Worm (Caenorhabditis elegans): ENCODE measurements around the gene nhr-84.
"Not testable (repeated sequence)": the region's sequence is repeated elsewhere in the genome, so short reads cannot be mapped to it uniquely, and the experiment has no call there.

The nhr-84 gene

ce11 chrV:15879508-15879907 lies at the start of gene nhr-84:
TSS of gene nhr-84 (minus strand) at chrV:15879608.
- TF ChIP-seq unc-62 (GFP tag; optimal IDR thresholded peaks at IDR 0.05) = no peak

- no peak for TF ChIP-seq unc-62 (GFP tag; optimal IDR thresholded peaks at IDR 0.05)
Observed at ce11 chrV:15928325-15928724, 48.9 kb upstream of the nhr-84 start, which contains the start of gene pzf-1. TSS of gene pzf-1 (minus strand) at chrV:15928425.

ce11 chrV:15924307-15924706 lies 44.9 kb upstream of the nhr-84 start, which contains the start of gene nhr-108:
TSS of gene nhr-108 (minus strand) at chrV:15924472.
- TF ChIP-seq unc-62 (GFP tag; optimal IDR thresholded peaks at IDR 0.05) = no peak

- no peak for TF ChIP-seq unc-62 (GFP tag; optimal IDR thresholded peaks at IDR 0.05)
Observed at ce11 chrV:15922979-15923378, 43.6 kb upstream of the nhr-84 start, which contains the start of gene F35E8.13. TSS of gene F35E8.13 (plus strand) at chrV:15923279.

ce11 chrV:15921102-15921501 lies 41.7 kb upstream of the nhr-84 start, which contains the start of gene cdr-1:
TSS of gene cdr-1 (plus strand) at chrV:15921309.
- no peak for TF ChIP-seq unc-62 (GFP tag; optimal IDR thresholded peaks at IDR 0.05)

ce11 chrV:15920273-15920672 lies 40.9 kb upstream of the nhr-84 start, which contains the start of gene F35E8.10:
TSS of gene F35E8.10 (minus strand) at chrV:15920373.
- no peak for TF ChIP-seq unc-62 (GFP tag; optimal IDR thresholded peaks at IDR 0.05)

ce11 chrV:15917458-15917857 lies 38.0 kb upstream of the nhr-84 start, which contains the start of gene F35E8.9:
TSS of gene F35E8.9 (minus strand) at chrV:15917558.
- TF ChIP-seq unc-62 (GFP tag; optimal IDR thresholded peaks at IDR 0.05) = no peak

ce11 chrV:15915919-15916318 lies 36.5 kb upstream of the nhr-84 start, which contains the start of gene gst-38:
TSS of gene gst-38 (minus strand) at chrV:15916070.
- TF ChIP-seq unc-62 (GFP tag; optimal IDR thresholded peaks at IDR 0.05) = no peak

- no peak for TF ChIP-seq unc-62 (GFP tag; optimal IDR thresholded peaks at IDR 0.05)
Observed at ce11 chrV:15915307-15915706, 35.9 kb upstream of the nhr-84 start.

ce11 chrV:15914774-15915173 lies 35.4 kb upstream of the nhr-84 start:
- no peak for TF ChIP-seq unc-62 (GFP tag; optimal IDR thresholded peaks at IDR 0.05)

- TF ChIP-seq unc-62 (GFP tag; optimal IDR thresholded peaks at IDR 0.05) = no peak
Observed at ce11 chrV:15913714-15914113, 34.3 kb upstream of the nhr-84 start, which contains the start of gene F35E8.7. TSS of gene F35E8.7 (plus strand) at chrV:15914014.

- TF ChIP-seq unc-62 (GFP tag; optimal IDR thresholded peaks at IDR 0.05) = no peak
Observed at ce11 chrV:15912677-15913076, 33.3 kb upstream of the nhr-84 start.

ce11 chrV:15911848-15912247 lies 32.4 kb upstream of the nhr-84 start, which contains the start of gene F35E8.6:
TSS of gene F35E8.6 (plus strand) at chrV:15912148.
- no peak for TF ChIP-seq unc-62 (GFP tag; optimal IDR thresholded peaks at IDR 0.05)

- not testable (repeated sequence) for TF ChIP-seq unc-62 (GFP tag; optimal IDR thresholded peaks at IDR 0.05)
Observed at ce11 chrV:15905530-15905929, 26.1 kb upstream of the nhr-84 start, which contains the start of the genes F35E8.1 and F35E8.2. TSS of gene F35E8.1 (minus strand) at chrV:15905630. TSS of gene F35E8.2 (plus strand) at chrV:15905661.

- TF ChIP-seq unc-62 (GFP tag; optimal IDR thresholded peaks at IDR 0.05) = no peak
Observed at ce11 chrV:15900564-15900963, 21.2 kb upstream of the nhr-84 start.

- no peak for TF ChIP-seq unc-62 (GFP tag; optimal IDR thresholded peaks at IDR 0.05)
Observed at ce11 chrV:15899696-15900095, 20.3 kb upstream of the nhr-84 start, which contains the start of gene T06C12.14. TSS of gene T06C12.14 (plus strand) at chrV:15899996.

ce11 chrV:15897696-15898095 lies 18.3 kb upstream of the nhr-84 start, which contains the start of gene str-60:
TSS of gene str-60 (plus strand) at chrV:15897996.
- no peak for TF ChIP-seq unc-62 (GFP tag; optimal IDR thresholded peaks at IDR 0.05)

Measured in whole organism, dauer.